Fruit fly (Drosophila melanogaster): ENCODE data around the gene CG14275.

CG14275 gene

DNA sequence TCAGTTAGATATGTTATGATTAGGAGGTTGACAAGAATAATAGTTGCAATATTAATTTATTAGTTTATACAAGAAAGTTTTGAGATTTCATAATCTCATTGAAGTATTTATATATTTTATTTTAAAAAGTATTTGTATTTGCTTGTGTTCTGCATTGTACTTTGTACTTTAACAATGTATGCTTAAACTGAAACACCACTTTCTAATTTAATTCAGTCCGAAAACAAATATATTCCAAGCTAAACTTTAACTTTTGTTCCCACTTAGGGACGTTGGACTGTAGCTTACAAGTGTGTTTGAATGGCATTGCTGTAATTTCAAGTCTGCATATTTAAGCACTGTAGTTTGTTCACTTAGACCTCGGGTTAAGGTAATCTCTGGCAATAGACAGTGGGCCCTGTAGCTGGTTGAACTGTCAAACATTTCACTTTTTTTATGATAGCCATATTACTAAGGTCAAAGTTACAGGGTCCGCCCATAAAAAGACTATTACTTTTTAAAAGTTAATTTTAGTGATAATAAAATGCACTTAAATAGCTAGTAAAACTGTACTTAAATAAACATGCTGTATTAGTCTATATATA lies 44.2 kb downstream of the CG14275 start (continued):
- TF ChIP-seq CG18599 (GFP tag; optimal IDR thresholded peaks at IDR 0.05): peak; percentile 6
- no peak for TF ChIP-seq Taf1 (GFP tag; IDR thresholded peaks at IDR 0.05)
- no peak for TF ChIP-seq Hmr (GFP tag; optimal IDR thresholded peaks at IDR 0.05)
- no peak for TF ChIP-seq Awh (GFP tag; IDR thresholded peaks at IDR 0.05)
- TF ChIP-seq knrl (GFP tag; IDR thresholded peaks at IDR 0.05; ENCODE audit: partially characterized antibody): no peak
- no peak for TF ChIP-seq peb (GFP tag; IDR thresholded peaks at IDR 0.05)
- no peak for TF ChIP-seq CG2202 (tag; optimal IDR thresholded peaks at IDR 0.05)
- no peak for TF ChIP-seq Usf (GFP tag; optimal IDR thresholded peaks at IDR 0.05)
- TF ChIP-seq phol (tag; optimal IDR thresholded peaks at IDR 0.05): peak; percentile 23
- TF ChIP-seq usp (GFP tag; optimal IDR thresholded peaks at IDR 0.05): no peak
- TF ChIP-seq Hr51 (GFP tag; optimal IDR thresholded peaks at IDR 0.05): peak in 1 of 2 experiments; percentile 52
- peak; percentile 61 for TF ChIP-seq Med (GFP tag)
- TF ChIP-seq grau (tag; optimal IDR thresholded peaks at IDR 0.05): peak; percentile 80
- no peak for TF ChIP-seq CG1647 (GFP tag; optimal IDR thresholded peaks at IDR 0.05)
- TF ChIP-seq unpg (GFP tag; optimal IDR thresholded peaks at IDR 0.05): peak; percentile 8
- peak; percentile 31 for TF ChIP-seq CG17829 (tag; optimal IDR thresholded peaks at IDR 0.05)
- no peak for TF ChIP-seq CG12299 (tag; optimal IDR thresholded peaks at IDR 0.05)
- no peak for TF ChIP-seq CG30020 (tag; optimal IDR thresholded peaks at IDR 0.05)
- peak; percentile 4 for TF ChIP-seq CG8388 (GFP tag; optimal IDR thresholded peaks at IDR 0.05)
- TF ChIP-seq Hey (tag; optimal IDR thresholded peaks at IDR 0.05): no peak
- TF ChIP-seq CG8924 (tag; optimal IDR thresholded peaks at IDR 0.05): peak; percentile 38
- TF ChIP-seq CG13424 (tag; optimal IDR thresholded peaks at IDR 0.05): peak; percentile 22
- no peak for TF ChIP-seq H15 (GFP tag; IDR thresholded peaks at IDR 0.05)
- TF ChIP-seq CG9932 (GFP tag; IDR thresholded peaks at IDR 0.05): no peak
- TF ChIP-seq dmrt11E (tag; optimal IDR thresholded peaks at IDR 0.05): no peak
- peak; percentile 18 for TF ChIP-seq CG18262 (tag; optimal IDR thresholded peaks at IDR 0.05)
- TF ChIP-seq br (optimal IDR thresholded peaks at IDR 0.05): no peak
- no peak for TF ChIP-seq CG11723 (GFP tag; optimal IDR thresholded peaks at IDR 0.05)
- TF ChIP-seq CG4404 (GFP tag; IDR thresholded peaks at IDR 0.05): no peak
- no peak for TF ChIP-seq CG4328 (GFP tag; optimal IDR thresholded peaks at IDR 0.05)
- TF ChIP-seq dati (GFP tag; IDR thresholded peaks at IDR 0.05): no peak
- TF ChIP-seq Gsc (GFP tag; IDR thresholded peaks at IDR 0.05): no peak
- TF ChIP-seq CG31441 (GFP tag; IDR thresholded peaks at IDR 0.05): peak; percentile 50; the same call in 1 of the 2 replicates
- peak; percentile 10 for TF ChIP-seq CoRest (tag; optimal IDR thresholded peaks at IDR 0.05)
- TF ChIP-seq CG12391 (tag; optimal IDR thresholded peaks at IDR 0.05): no peak
- peak; percentile 46 for TF ChIP-seq CG7839 (tag; optimal IDR thresholded peaks at IDR 0.05)
- peak; percentile 49 for TF ChIP-seq CG15269 (tag; optimal IDR thresholded peaks at IDR 0.05)
- peak; percentile 7 for TF ChIP-seq CG10267 (tag; optimal IDR thresholded peaks at IDR 0.05)
- no peak for TF ChIP-seq Trl (optimal IDR thresholded peaks at IDR 0.05)
- no peak for TF ChIP-seq Trl (GFP tag; optimal IDR thresholded peaks at IDR 0.05)
- no peak for TF ChIP-seq CG8290 (GFP tag; optimal IDR thresholded peaks at IDR 0.05)
- TF ChIP-seq CG8290 (tag; optimal IDR thresholded peaks at IDR 0.05): no peak
- TF ChIP-seq row (GFP tag; IDR thresholded peaks at IDR 0.05): peak; percentile 38; the same call in 1 of the 3 replicates
- TF ChIP-seq CG13894 (tag; optimal IDR thresholded peaks at IDR 0.05): no peak
- no peak for TF ChIP-seq da (GFP tag; optimal IDR thresholded peaks at IDR 0.05)
- peak; percentile 48 for TF ChIP-seq CG11504 (tag; optimal IDR thresholded peaks at IDR 0.05)
- no peak for TF ChIP-seq bab2 (GFP tag; optimal IDR thresholded peaks at IDR 0.05)
- peak; percentile 14 for TF ChIP-seq CG6813 (GFP tag; optimal IDR thresholded peaks at IDR 0.05)
- TF ChIP-seq CG10366 (GFP tag; IDR thresholded peaks at IDR 0.05): 0 out of 2 replicates have a peak, but pooled peaks have one; percentile 8
- TF ChIP-seq CG1024 (GFP tag; IDR thresholded peaks at IDR 0.05): no peak
- no peak for TF ChIP-seq CG8944 (GFP tag; optimal IDR thresholded peaks at IDR 0.05)

Measured in whole organism, embryonic.